Worm (Caenorhabditis elegans): Measurements from ENCODE around the gene T04C9.2.

ce11 chrIII:5982026-5982425 lies 9.7 kb upstream of the T04C9.2 start, which contains the start of gene frm-2:
- no peak for TF ChIP-seq pha-4 (GFP tag; IDR thresholded peaks at IDR 0.05)
- TF ChIP-seq pha-4 (tag; optimal IDR thresholded peaks at IDR 0.05): no peak
- no peak for TF ChIP-seq unc-62 (GFP tag; optimal IDR thresholded peaks at IDR 0.05 in 1 of 2)
- TF ChIP-seq unc-62 (tag; optimal IDR thresholded peaks at IDR 0.05): no peak
- no peak for TF ChIP-seq nhr-77 (tag; optimal IDR thresholded peaks at IDR 0.05)
- no peak for TF ChIP-seq ztf-11 (tag; optimal IDR thresholded peaks at IDR 0.05)
- no peak for TF ChIP-seq php-3 (GFP tag; IDR thresholded peaks at IDR 0.05)
- TF ChIP-seq jun-1 (tag; optimal IDR thresholded peaks at IDR 0.05): no peak
